Worm (Caenorhabditis elegans) whole organism, L3 larva: ENCODE data around the gene cyp-33C6.

Experiments used
- nfya-1 ChIP-seq: sonication (generic microtip); optimal IDR thresholded peaks from 2 replicates; lab custom pipeline; 2017; ENCODE audit warnings: missing genetic modification characterization, mild to moderate bottlenecking, missing compliant biosample characterization, antibody characterized with exemption, moderate library complexity; ENCODE audit not compliant: insufficient read depth
- nhr-11 ChIP-seq: fragments of 150-350 bp; optimal IDR thresholded peaks from 2 replicates; lab custom pipeline; 2014; ENCODE audit warnings: missing biosample characterization, missing genetic modification characterization
- snpc-4 ChIP-seq: fragments of 150-350 bp; optimal IDR thresholded peaks from 2 replicates; lab custom pipeline; 2014; ENCODE audit warnings: missing biosample characterization, missing genetic modification characterization
- ztf-11 ChIP-seq: fragments of 150-350 bp; optimal IDR thresholded peaks from 2 replicates; lab custom pipeline; 2014; ENCODE audit warnings: missing biosample characterization, missing genetic modification characterization

DNA sequence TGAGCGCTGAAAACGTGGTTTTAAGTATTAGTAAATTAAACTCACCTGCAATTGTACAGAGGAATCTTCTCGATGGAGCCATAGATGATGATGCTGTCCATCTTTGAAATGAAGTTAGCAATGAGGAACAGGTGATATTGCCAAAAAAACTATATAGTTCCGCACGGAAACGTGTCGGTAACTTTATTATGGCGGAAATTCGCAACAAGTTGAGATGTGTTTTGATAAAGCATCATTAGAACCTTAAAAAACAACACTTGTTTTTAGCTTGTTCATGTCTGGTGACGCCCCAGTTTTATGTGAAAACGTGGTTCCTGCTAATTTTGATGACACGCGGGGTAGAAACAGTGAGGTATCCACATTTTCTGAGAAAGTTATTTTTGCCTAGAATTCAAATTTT, 43.0 kb downstream of the cyp-33C6 start, which contains the start of gene srt-40:
- TF ChIP-seq snpc-4 (tag; lab: Kevin White, UChicago): no peak
- TF ChIP-seq ztf-11: no peak
- TF ChIP-seq nfya-1 (tag; lab: Kevin White, UChicago): no peak
- no peak for TF ChIP-seq nhr-11
